Worm (Caenorhabditis elegans) whole organism, L1 larva: Measurements from ENCODE around the gene W05B10.6.

Experiments
- C16A3.4 ChIP-seq: fragments of 150-350 bp; optimal IDR thresholded peaks from 2 replicates; lab custom pipeline; 2014; ENCODE audit warnings: missing biosample characterization, missing genetic modification characterization
- Y116A8C.19 ChIP-seq: sonication (generic microtip); optimal IDR thresholded peaks from 2 replicates; lab custom pipeline; 2016; ENCODE audit warnings: missing compliant biosample characterization, missing genetic modification characterization, borderline replicate concordance
- aha-1 ChIP-seq: fragments of 150-350 bp; optimal IDR thresholded peaks from 2 replicates; lab custom pipeline; 2014; ENCODE audit warnings: missing biosample characterization, missing genetic modification characterization
- aly-2 ChIP-seq: fragments of 150-350 bp; optimal IDR thresholded peaks from 2 replicates; lab custom pipeline; 2014; ENCODE audit warnings: missing biosample characterization, missing genetic modification characterization
- blmp-1 ChIP-seq: fragments of 150-350 bp; optimal IDR thresholded peaks from 2 replicates; lab custom pipeline; 2014; ENCODE audit warnings: missing biosample characterization, missing genetic modification characterization
- dpl-1 ChIP-seq, 3 experiments: fragments of 150-350 bp in 2 of 3; sonication (generic microtip) in 1 of 3; optimal IDR thresholded peaks; 2 replicates each; lab custom pipeline; 2014 to 2017; ENCODE audit warnings: missing biosample characterization in 3 of 3, missing genetic modification characterization in 3 of 3, missing genetic modification reagents in 3 of 3
- efl-1 ChIP-seq, 4 experiments: fragments of 150-350 bp; optimal IDR thresholded peaks in 3 of 4; peaks in 1 of 4; 1 replicate in 1 of 4; 2 replicates in 3 of 4; lab custom pipeline; 2014; ENCODE audit warnings: missing biosample characterization in 2 of 4, missing genetic modification characterization in 2 of 4, missing genetic modification reagents in 2 of 4
- elt-2 ChIP-seq: sonication (generic microtip); optimal IDR thresholded peaks from 2 replicates; lab custom pipeline; 2016; ENCODE audit warnings: missing genetic modification characterization, mild to moderate bottlenecking, inconsistent platforms, missing compliant biosample characterization, missing genetic modification reagents
- elt-3 ChIP-seq, 6 experiments: fragments of 150-350 bp in 1 of 6; sonication (generic microtip); optimal IDR thresholded peaks; 2 replicates each; lab custom pipeline; 2017 to 2018; ENCODE audit warnings: missing biosample characterization in 6 of 6, missing genetic modification characterization in 6 of 6, inconsistent platforms in 1 of 6
- fkh-4 ChIP-seq: sonication (generic microtip); optimal IDR thresholded peaks from 2 replicates; lab custom pipeline; 2016; ENCODE audit warnings: missing compliant biosample characterization, missing genetic modification characterization, borderline replicate concordance
- grh-1 ChIP-seq: fragments of 200-800 bp; sonication (Bioruptor generic); IDR thresholded peaks from 2 replicates; pipeline ENCODE4 v1.3.6; 2022; ENCODE audit warnings: missing genetic modification reagents, missing genetic modification characterization, missing compliant biosample characterization
- hlh-17 ChIP-seq: fragments of 200-800 bp; sonication (Bioruptor generic); optimal IDR thresholded peaks from 2 replicates; lab custom pipeline; 2018; ENCODE audit warnings: missing genetic modification characterization, mild to moderate bottlenecking, missing compliant biosample characterization, moderate library complexity, borderline replicate concordance
- irx-1 ChIP-seq: sonication (generic microtip); optimal IDR thresholded peaks from 2 replicates; lab custom pipeline; 2016; ENCODE audit warnings: missing genetic modification characterization, missing compliant biosample characterization
- jun-1 ChIP-seq: fragments of 150-350 bp; optimal IDR thresholded peaks from 2 replicates; lab custom pipeline; 2014; ENCODE audit warnings: missing biosample characterization, missing genetic modification reagents, missing genetic modification characterization
- lin-13 ChIP-seq: fragments of 150-350 bp; optimal IDR thresholded peaks from 2 replicates; lab custom pipeline; 2014; ENCODE audit warnings: missing biosample characterization, missing genetic modification reagents, missing genetic modification characterization
- lin-14 ChIP-seq: fragments of 200-800 bp; sonication (Bioruptor generic); optimal IDR thresholded peaks from 2 replicates; lab custom pipeline; 2018; ENCODE audit warnings: mild to moderate bottlenecking, missing genetic modification characterization, moderate library complexity, missing compliant biosample characterization
- lin-35 ChIP-seq, 2 experiments: fragments of 150-350 bp; optimal IDR thresholded peaks; 2 replicates each; lab custom pipeline; 2014; ENCODE audit warnings: missing biosample characterization in 2 of 2, missing genetic modification characterization in 2 of 2, missing genetic modification reagents in 2 of 2
- lin-39 ChIP-seq: fragments of 150-350 bp; optimal IDR thresholded peaks from 2 replicates; lab custom pipeline; 2014; ENCODE audit warnings: missing biosample characterization, missing genetic modification reagents, missing genetic modification characterization
- lir-3 ChIP-seq: sonication (generic microtip); optimal IDR thresholded peaks from 2 replicates; lab custom pipeline; 2016; ENCODE audit warnings: mild to moderate bottlenecking, missing genetic modification characterization, moderate library complexity, missing compliant biosample characterization; ENCODE audit not compliant: poor library complexity
- lsy-2 ChIP-seq, 2 experiments: fragments of 150-350 bp; optimal IDR thresholded peaks; 2 replicates each; lab custom pipeline; 2014; ENCODE audit warnings: missing biosample characterization in 2 of 2, missing genetic modification characterization in 2 of 2
- mdl-1 ChIP-seq, 2 experiments: fragments of 150-350 bp; optimal IDR thresholded peaks; 2 replicates each; lab custom pipeline; 2014 to 2017; ENCODE audit warnings: missing biosample characterization in 2 of 2, missing genetic modification characterization in 2 of 2, inconsistent platforms in 1 of 2
- mep-1 ChIP-seq: fragments of 150-350 bp; optimal IDR thresholded peaks from 2 replicates; lab custom pipeline; 2014; ENCODE audit warnings: missing biosample characterization, missing genetic modification characterization
- nhr-19 ChIP-seq: fragments of 200-800 bp; sonication (Bioruptor generic); conservative IDR thresholded peaks from 2 replicates; pipeline ENCODE4 v1.3.6; 2022; ENCODE audit warnings: missing genetic modification characterization, missing compliant biosample characterization
- nhr-20 ChIP-seq: sonication (generic microtip); optimal IDR thresholded peaks from 2 replicates; lab custom pipeline; 2016; ENCODE audit warnings: mild to moderate bottlenecking, missing genetic modification characterization, missing compliant biosample characterization
- nhr-47 ChIP-seq: sonication (generic microtip); optimal IDR thresholded peaks from 2 replicates; lab custom pipeline; 2016; ENCODE audit warnings: mild to moderate bottlenecking, missing genetic modification characterization, moderate library complexity, missing compliant biosample characterization
- nhr-71 ChIP-seq: sonication (generic microtip); optimal IDR thresholded peaks from 2 replicates; lab custom pipeline; 2016; ENCODE audit warnings: mild to moderate bottlenecking, missing genetic modification characterization, moderate library complexity, missing compliant biosample characterization
- nhr-76 ChIP-seq: sonication (generic microtip); optimal IDR thresholded peaks from 2 replicates; lab custom pipeline; 2017; ENCODE audit warnings: missing biosample characterization, missing genetic modification characterization
- nhr-85 ChIP-seq: sonication (generic microtip); peaks from one replicate; lab custom pipeline; 2016; ENCODE audit warnings: missing genetic modification characterization, inconsistent platforms, missing compliant biosample characterization
- nhr-90 ChIP-seq: sonication (generic microtip); optimal IDR thresholded peaks from 2 replicates; lab custom pipeline; 2016; ENCODE audit warnings: mild to moderate bottlenecking, missing genetic modification characterization, missing compliant biosample characterization; ENCODE audit not compliant: poor library complexity
- pag-3 ChIP-seq: sonication (generic microtip); optimal IDR thresholded peaks from 2 replicates; lab custom pipeline; 2017; ENCODE audit warnings: missing genetic modification characterization, mild to moderate bottlenecking, missing compliant biosample characterization, antibody characterized with exemption, borderline replicate concordance; ENCODE audit not compliant: insufficient read depth
- pax-3 ChIP-seq: fragments of 200-800 bp; sonication (Bioruptor generic); optimal IDR thresholded peaks from 2 replicates; lab custom pipeline; 2018; ENCODE audit warnings: mild to moderate bottlenecking, missing genetic modification characterization, moderate library complexity, missing compliant biosample characterization
- rnt-1 ChIP-seq: sonication (generic microtip); optimal IDR thresholded peaks from 2 replicates; lab custom pipeline; 2016; ENCODE audit warnings: mild to moderate bottlenecking, missing genetic modification characterization, moderate library complexity, missing compliant biosample characterization
- skn-1 ChIP-seq: fragments of 150-350 bp; optimal IDR thresholded peaks from 2 replicates; lab custom pipeline; 2014; ENCODE audit warnings: missing biosample characterization, missing genetic modification characterization
- sox-4 ChIP-seq: sonication (generic microtip); optimal IDR thresholded peaks from 2 replicates; lab custom pipeline; 2016; ENCODE audit warnings: missing genetic modification characterization, missing compliant biosample characterization
- swsn-7 ChIP-seq: sonication (generic microtip); optimal IDR thresholded peaks from 2 replicates; lab custom pipeline; 2016; ENCODE audit warnings: missing genetic modification characterization, missing compliant biosample characterization
- tbx-2 ChIP-seq: sonication (generic microtip); optimal IDR thresholded peaks from 2 replicates; lab custom pipeline; 2016; ENCODE audit warnings: missing genetic modification characterization, missing compliant biosample characterization
- unc-130 ChIP-seq: fragments of 150-350 bp; optimal IDR thresholded peaks from 2 replicates; lab custom pipeline; 2017; ENCODE audit warnings: missing biosample characterization, missing genetic modification characterization, inconsistent platforms
- unc-30 ChIP-seq: sonication (generic microtip); optimal IDR thresholded peaks from 2 replicates; lab custom pipeline; 2017; ENCODE audit warnings: missing biosample characterization, missing genetic modification characterization
- vab-15 ChIP-seq: sonication (generic microtip); optimal IDR thresholded peaks from 2 replicates; lab custom pipeline; 2017; ENCODE audit warnings: missing genotype, mild to moderate bottlenecking, missing genetic modification characterization, missing compliant biosample characterization
- xbp-1 ChIP-seq: sonication (generic microtip); optimal IDR thresholded peaks from 2 replicates; lab custom pipeline; 2016; ENCODE audit warnings: missing genetic modification characterization, missing compliant biosample characterization
- zip-4 ChIP-seq: fragments of 200-800 bp; sonication (Bioruptor generic); optimal IDR thresholded peaks from 2 replicates; lab custom pipeline; 2018; ENCODE audit warnings: mild to moderate bottlenecking, missing genetic modification characterization, moderate library complexity, missing compliant biosample characterization

W05B10.6 gene

DNA sequence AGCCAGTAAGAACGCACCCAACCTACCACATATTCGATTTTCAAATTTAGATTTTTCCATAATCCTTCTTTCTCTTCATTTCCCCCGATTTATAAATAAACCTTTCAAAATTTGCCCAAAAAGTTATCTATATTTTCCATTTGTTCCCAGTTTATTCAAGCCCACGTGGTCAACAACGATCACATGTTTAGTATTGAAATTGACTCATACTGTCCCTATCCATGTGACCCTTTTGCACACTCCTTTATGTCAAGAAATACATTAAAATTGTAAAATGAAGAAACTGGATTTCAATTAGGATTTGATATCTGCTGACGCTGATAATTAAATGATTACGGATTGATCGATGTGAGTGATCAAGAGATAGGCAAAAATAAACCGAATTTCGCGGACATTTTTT lies 22.8 kb downstream of the W05B10.6 start:
- peak; percentile 66 to 69 for TF ChIP-seq lsy-2 (tag; optimal IDR thresholded peaks at IDR 0.05; lab: Kevin White, UChicago)
- TF ChIP-seq nhr-19 (GFP tag; lab: Robert Waterston, UW), result peak; percentile 79
- TF ChIP-seq elt-3 (tag; optimal IDR thresholded peaks at IDR 0.05; lab: Kevin White, UChicago), result peak in 2 of 6 experiments; percentile 93 to 99
- TF ChIP-seq lir-3 (tag; lab: Kevin White, UChicago), result peak; percentile 70
- peak; percentile 7 to 84 for TF ChIP-seq lin-35 (GFP tag; optimal IDR thresholded peaks at IDR 0.05; lab: Kevin White, UChicago)
- peak; percentile 65 for TF ChIP-seq tbx-2
- TF ChIP-seq blmp-1 (tag; lab: Kevin White, UChicago), result peak; percentile 70
- no peak for TF ChIP-seq unc-30 (tag; lab: Kevin White, UChicago)
- no peak for TF ChIP-seq fkh-4
- TF ChIP-seq nhr-85, result peak; percentile 98
- TF ChIP-seq nhr-90, result peak; percentile 91
- peak; percentile 96 for TF ChIP-seq nhr-20 (tag; lab: Kevin White, UChicago)
- TF ChIP-seq nhr-47, result peak; percentile 60
- TF ChIP-seq C16A3.4 (tag; lab: Kevin White, UChicago), result peak; percentile 59
- TF ChIP-seq vab-15 (tag; lab: Kevin White, UChicago), result no peak
- peak; percentile 88 for TF ChIP-seq unc-130 (tag; lab: Kevin White, UChicago)
- TF ChIP-seq sox-4 (tag; lab: Kevin White, UChicago), result no peak
- peak; percentile 87 for TF ChIP-seq grh-1 (GFP tag; lab: Robert Waterston, UW)
- TF ChIP-seq jun-1 (tag; lab: Kevin White, UChicago), result peak; percentile 13
- TF ChIP-seq irx-1 (tag; lab: Kevin White, UChicago), result peak; percentile 57
- peak; percentile 81 for TF ChIP-seq mep-1 (tag; lab: Kevin White, UChicago)
- peak; percentile 58 for TF ChIP-seq skn-1 (tag; lab: Kevin White, UChicago)
- no peak for TF ChIP-seq nhr-76 (tag; lab: Kevin White, UChicago)
- peak; percentile 26 for TF ChIP-seq xbp-1 (tag; lab: Kevin White, UChicago)
- TF ChIP-seq aha-1 (tag; lab: Kevin White, UChicago), result no peak
- TF ChIP-seq lin-14, result peak; percentile 90
- peak in 1 of 2 experiments; percentile 35 for TF ChIP-seq efl-1 (optimal IDR thresholded peaks at IDR 0.05; lab: Kevin White, UChicago)
- peak; percentile 20 to 92 for TF ChIP-seq efl-1 (GFP tag; optimal IDR thresholded peaks at IDR 0.05 in 1 of 2; lab: Kevin White, UChicago)
- TF ChIP-seq zip-4 (GFP tag; lab: Kevin White, UChicago), result no peak
- peak; percentile 91 for TF ChIP-seq nhr-71 (tag; lab: Kevin White, UChicago)
- no peak for TF ChIP-seq lin-39
- TF ChIP-seq dpl-1 (GFP tag; optimal IDR thresholded peaks at IDR 0.05; lab: Kevin White, UChicago), result peak; percentile 31 to 51 (median 49)
- peak; percentile 58 for TF ChIP-seq lin-13 (GFP tag; lab: Kevin White, UChicago)
- TF ChIP-seq swsn-7, result peak; percentile 20
- TF ChIP-seq pax-3 (tag; lab: Kevin White, UChicago), result peak; percentile 52
- TF ChIP-seq aly-2, result no peak
- peak in 1 of 2 experiments; percentile 91 for TF ChIP-seq mdl-1 (tag; optimal IDR thresholded peaks at IDR 0.05; lab: Kevin White, UChicago)
- TF ChIP-seq elt-2, result peak; percentile 66
- TF ChIP-seq pag-3, result no peak

- TF ChIP-seq rnt-1 (tag; lab: Kevin White, UChicago), result peak; percentile 20
- no peak for TF ChIP-seq lin-13 (GFP tag; lab: Kevin White, UChicago)
- no peak for TF ChIP-seq mep-1 (tag; lab: Kevin White, UChicago)
- TF ChIP-seq hlh-17 (GFP tag; lab: Kevin White, UChicago), result no peak
- TF ChIP-seq nhr-19 (GFP tag; lab: Robert Waterston, UW), result peak; percentile 49
- no peak for TF ChIP-seq fkh-4
- no peak for TF ChIP-seq nhr-85
- TF ChIP-seq lin-35 (GFP tag; optimal IDR thresholded peaks at IDR 0.05; lab: Kevin White, UChicago), result no peak
- no peak for TF ChIP-seq efl-1 (optimal IDR thresholded peaks at IDR 0.05; lab: Kevin White, UChicago)
- peak in 1 of 2 experiments; percentile 80 for TF ChIP-seq efl-1 (GFP tag; optimal IDR thresholded peaks at IDR 0.05 in 1 of 2; lab: Kevin White, UChicago)
- TF ChIP-seq elt-2, result no peak
- no peak for TF ChIP-seq Y116A8C.19
These were observed 23.3 kb downstream of the W05B10.6 start for ce11 chrV:12634746-12635145.
